Fruit fly (Drosophila melanogaster): ENCODE measurements around the gene CG11449.

Gene CG11449

DNA sequence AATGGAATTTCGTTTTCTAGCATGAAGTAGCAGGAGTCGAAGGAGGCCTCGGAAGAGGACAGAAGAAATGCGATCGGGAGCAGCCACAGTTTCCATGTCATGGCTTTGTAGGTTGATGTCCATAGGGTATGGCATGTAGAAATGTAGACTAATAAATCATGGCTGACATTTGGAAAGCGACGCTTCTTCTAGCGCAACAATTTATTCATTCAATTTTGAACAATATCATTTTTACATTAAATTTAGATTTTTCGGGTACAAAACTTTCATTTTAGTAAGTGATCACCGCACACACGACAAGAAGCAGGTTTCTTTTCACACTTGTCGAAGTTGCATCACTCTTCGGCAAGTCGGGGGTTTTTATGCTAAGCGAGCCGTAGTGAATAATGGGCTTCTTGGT, 50.1 kb downstream of the CG11449 start, which contains the start of gene CG43330:
Gene CG43330, minus strand, starts transcription at position 101 of the 400 bp plus-strand sequence.
- TF ChIP-seq dsx (GFP tag; optimal IDR thresholded peaks at IDR 0.05; ENCODE audit: poor library complexity, severe bottlenecking), result no peak
- no peak for TF ChIP-seq eg (GFP tag; IDR thresholded peaks at IDR 0.05)
- TF ChIP-seq CG6792 (GFP tag; optimal IDR thresholded peaks at IDR 0.05), result no peak
- TF ChIP-seq net (GFP tag; optimal IDR thresholded peaks at IDR 0.05), result no peak

DNA sequence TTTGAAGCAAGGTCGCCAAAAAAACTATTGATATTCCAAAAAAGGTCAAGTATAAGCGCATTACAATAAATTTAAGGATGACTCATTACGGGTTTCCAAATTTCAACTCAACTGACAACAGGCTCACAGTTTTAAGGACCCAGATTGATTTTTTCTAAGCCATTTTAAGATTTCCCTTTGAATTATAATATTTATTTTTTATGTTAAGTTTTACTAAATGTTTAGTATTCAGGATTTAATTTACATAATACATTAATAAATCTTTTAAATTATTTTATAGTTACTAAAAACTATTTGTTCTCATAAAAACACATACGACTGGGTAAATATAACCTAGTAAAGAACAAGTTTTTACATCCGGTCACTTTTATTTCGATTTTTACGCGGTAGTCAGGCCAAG, 50.9 kb downstream of the CG11449 start, which contains the start of gene CG43329:
Gene CG43329, minus strand, starts transcription at position 101 of the 400 bp plus-strand sequence.
- TF ChIP-seq achi (GFP tag; optimal IDR thresholded peaks at IDR 0.05) (no peak), fd59A (GFP tag; optimal IDR thresholded peaks at IDR 0.05) (no peak), acj6 (GFP tag; optimal IDR thresholded peaks at IDR 0.05) (no peak), dsx (GFP tag; optimal IDR thresholded peaks at IDR 0.05; ENCODE audit: poor library complexity, severe bottlenecking) (no peak), CG4318 (GFP tag; optimal IDR thresholded peaks at IDR 0.05) (no peak), ss (GFP tag; optimal IDR thresholded peaks at IDR 0.05) (no peak), Gug (GFP tag; IDR thresholded peaks at IDR 0.05) (no peak)
